Worm (Caenorhabditis elegans) whole organism, mixed stage, embryonic: ENCODE measurements around the gene srg-31.

Source experiments
- blmp-1 ChIP-seq: fragments of 150-350 bp; optimal IDR thresholded peaks from 2 replicates; lab custom pipeline; 2014; ENCODE audit warnings: missing biosample characterization, missing genetic modification characterization
- elt-1 ChIP-seq: sonication (generic microtip); optimal IDR thresholded peaks from 2 replicates; lab custom pipeline; 2017; ENCODE audit warnings: missing genetic modification characterization, mild to moderate bottlenecking, missing compliant biosample characterization, antibody characterized with exemption, moderate library complexity, borderline replicate concordance; ENCODE audit not compliant: insufficient read depth
- nhr-237 ChIP-seq: fragments of 150-350 bp; optimal IDR thresholded peaks from 2 replicates; lab custom pipeline; 2014; ENCODE audit warnings: missing biosample characterization, missing genetic modification characterization
- snpc-4 ChIP-seq: fragments of 150-350 bp; optimal IDR thresholded peaks from 2 replicates; lab custom pipeline; 2014; ENCODE audit warnings: missing biosample characterization, missing genetic modification characterization
- unc-120 ChIP-seq: sonication (generic microtip); optimal IDR thresholded peaks from 2 replicates; lab custom pipeline; 2017; ENCODE audit warnings: missing genetic modification characterization, missing compliant biosample characterization; ENCODE audit not compliant: poor library complexity, severe bottlenecking
- unc-39 ChIP-seq: fragments of 150-350 bp; optimal IDR thresholded peaks from 2 replicates; lab custom pipeline; 2014; ENCODE audit warnings: missing biosample characterization, missing genetic modification characterization

- no peak for TF ChIP-seq snpc-4
- TF ChIP-seq nhr-237 (tag; lab: Kevin White, UChicago), result no peak
- TF ChIP-seq blmp-1, result no peak
- TF ChIP-seq unc-120, result no peak
- TF ChIP-seq unc-39, result no peak
- no peak for TF ChIP-seq elt-1
Measured at ce11 chrV:6906435-6906834, 47.3 kb downstream of the srg-31 start.
